Fruit fly (Drosophila melanogaster) whole organism, adult: ENCODE measurements around the gene ps.
A peak's percentile ranks its signal among the peaks of the same experiment; 100 is the strongest.

ENCODE experiments used
- CG11617 ChIP-seq: fragments of 200-800 bp; sonication (Bioruptor generic); optimal IDR thresholded peaks from 2 replicates; lab custom pipeline; 2017; ENCODE audit warnings: mild to moderate bottlenecking, missing biosample characterization, missing genetic modification reagents, missing genetic modification characterization
- CG12768 ChIP-seq: fragments of 200-800 bp; sonication (Bioruptor generic); optimal IDR thresholded peaks from 2 replicates; lab custom pipeline; 2017; ENCODE audit warnings: missing biosample characterization, missing genetic modification characterization, mild to moderate bottlenecking, moderate library complexity, missing genetic modification reagents
- CG5204 ChIP-seq: fragments of 200-800 bp; sonication (Bioruptor generic); optimal IDR thresholded peaks from 2 replicates; lab custom pipeline; 2016; ENCODE audit warnings: missing biosample characterization, missing genetic modification characterization
- Hr96 ChIP-seq: fragments of 200-800 bp; sonication (Bioruptor generic); optimal IDR thresholded peaks from 2 replicates; lab custom pipeline; 2016; ENCODE audit warnings: missing biosample characterization, missing genetic modification characterization
- Mnt ChIP-seq: fragments of 200-800 bp; sonication (Bioruptor generic); optimal IDR thresholded peaks from 2 replicates; lab custom pipeline; 2016; ENCODE audit warnings: missing biosample characterization, mild to moderate bottlenecking, missing genetic modification characterization
- cnc ChIP-seq, 2 experiments: fragments of >200 bp; optimal IDR thresholded peaks; 2 replicates each; lab custom pipeline; 2017

dm6 chr3R:9434543-9435407 is 17.0 kb downstream of the ps start:
- TF ChIP-seq Mnt (GFP tag; lab: Kevin White, UChicago) = peak; percentile 34
- peak; percentile 91 for TF ChIP-seq CG12768 (GFP tag; lab: Kevin White, UChicago)
- no peak for TF ChIP-seq cnc (optimal IDR thresholded peaks at IDR 0.05; lab: Kevin White, UChicago)
- TF ChIP-seq CG11617 = peak; percentile 77
- TF ChIP-seq CG5204 = no peak
- no peak for TF ChIP-seq Hr96 (GFP tag; lab: Kevin White, UChicago)
